Fruit fly (Drosophila melanogaster) whole organism, embryonic: ENCODE results near the gene TwdlR.

ENCODE experiments used
- Atf3 ChIP-seq: fragments of 200-800 bp; sonication (Bioruptor generic); optimal IDR thresholded peaks from 3 replicates; lab custom pipeline; 2016; ENCODE audit warnings: missing biosample characterization, missing genetic modification characterization
- CG10366 ChIP-seq: fragments of 200-800 bp; sonication (Bioruptor generic); IDR thresholded peaks from 2 replicates; pipeline ENCODE4 v1.3.6; 2022; ENCODE audit warnings: missing biosample characterization, missing genetic modification characterization
- CG11560 ChIP-seq: fragments of 200-800 bp; sonication (Bioruptor generic); IDR thresholded peaks from 3 replicates; pipeline ENCODE4 v1.3.6; 2022; ENCODE audit warnings: missing biosample characterization, missing genetic modification characterization
- CG1233 ChIP-seq: fragments of 200-800 bp; sonication (Bioruptor generic); optimal IDR thresholded peaks from 4 replicates; lab custom pipeline; 2018; ENCODE audit warnings: missing biosample characterization, mild to moderate bottlenecking, missing genetic modification characterization
- CG12659 ChIP-seq: fragments of 200-800 bp; sonication (Bioruptor generic); optimal IDR thresholded peaks from 3 replicates; lab custom pipeline; 2017; ENCODE audit warnings: mild to moderate bottlenecking, missing biosample characterization, missing genetic modification reagents, missing genetic modification characterization
- CG12744 ChIP-seq: fragments of 200-800 bp; sonication (Bioruptor generic); optimal IDR thresholded peaks from 2 replicates; lab custom pipeline; 2016; ENCODE audit warnings: missing biosample characterization, missing genetic modification characterization
- CG13123 ChIP-seq: fragments of 200-800 bp; sonication (Bioruptor generic); optimal IDR thresholded peaks from 2 replicates; lab custom pipeline; 2016; ENCODE audit warnings: missing biosample characterization, missing genetic modification characterization
- CG14050 ChIP-seq: fragments of 200-800 bp; sonication (Bioruptor generic); IDR thresholded peaks from 3 replicates; pipeline ENCODE4 v1.3.6; 2022; ENCODE audit warnings: missing biosample characterization, missing genetic modification characterization
- CG14965 ChIP-seq: fragments of 200-800 bp; sonication (Bioruptor generic); optimal IDR thresholded peaks from 2 replicates; lab custom pipeline; 2016; ENCODE audit warnings: missing biosample characterization, missing genetic modification characterization, borderline replicate concordance
- CG16815 ChIP-seq: fragments of 200-800 bp; sonication (Bioruptor generic); optimal IDR thresholded peaks from 3 replicates; lab custom pipeline; 2017; ENCODE audit warnings: missing biosample characterization, mild to moderate bottlenecking, missing genetic modification characterization
- CG30020 ChIP-seq: fragments of 200-800 bp; optimal IDR thresholded peaks from 2 replicates; lab custom pipeline; 2019; ENCODE audit warnings: missing biosample characterization, mild to moderate bottlenecking, missing genetic modification characterization, moderate library complexity
- CG3065 ChIP-seq: fragments of 200-800 bp; sonication (Bioruptor generic); optimal IDR thresholded peaks from 2 replicates; lab custom pipeline; 2016; ENCODE audit warnings: missing biosample characterization, missing genetic modification characterization
- CG3407 ChIP-seq: fragments of 200-800 bp; sonication (Bioruptor generic); optimal IDR thresholded peaks from 2 replicates; lab custom pipeline; 2018; ENCODE audit warnings: missing biosample characterization, mild to moderate bottlenecking, missing genetic modification characterization
- CG6254 ChIP-seq: fragments of 200-800 bp; sonication (Bioruptor generic); optimal IDR thresholded peaks from 3 replicates; lab custom pipeline; 2017; ENCODE audit warnings: mild to moderate bottlenecking, missing biosample characterization, missing genetic modification reagents, missing genetic modification characterization
- CG8290 ChIP-seq, 3 experiments: fragments of 200-800 bp; sonication (Bioruptor generic); optimal IDR thresholded peaks; 2 replicates each; lab custom pipeline; 2016 to 2019; ENCODE audit warnings: missing biosample characterization in 3 of 3, missing genetic modification characterization in 3 of 3, mild to moderate bottlenecking in 2 of 3, moderate library complexity in 1 of 3
- CG9609 ChIP-seq: fragments of 200-800 bp; sonication (Bioruptor generic); optimal IDR thresholded peaks from 3 replicates; lab custom pipeline; 2016; ENCODE audit warnings: missing biosample characterization, missing genetic modification characterization
- CG9876 ChIP-seq: fragments of 200-800 bp; sonication (Bioruptor generic); optimal IDR thresholded peaks from 2 replicates; lab custom pipeline; 2016; ENCODE audit warnings: missing biosample characterization, missing genetic modification characterization
- CrebB ChIP-seq: fragments of 200-800 bp; sonication (Bioruptor generic); optimal IDR thresholded peaks from 3 replicates; lab custom pipeline; 2018; ENCODE audit warnings: missing biosample characterization, mild to moderate bottlenecking, missing genetic modification characterization
- Dad ChIP-seq: fragments of 200-800 bp; sonication (Bioruptor generic); optimal IDR thresholded peaks from 3 replicates; lab custom pipeline; 2016; ENCODE audit warnings: missing biosample characterization, missing genetic modification characterization
- Dbx ChIP-seq: fragments of 200-800 bp; sonication (Bioruptor generic); IDR thresholded peaks from 3 replicates; pipeline ENCODE4 v1.3.6; 2022; ENCODE audit warnings: missing biosample characterization, missing genetic modification characterization
- Dip2 ChIP-seq: fragments of 200-800 bp; sonication (Bioruptor generic); IDR thresholded peaks from 2 replicates; pipeline ENCODE4 v1.3.6; 2022; ENCODE audit warnings: missing biosample characterization, missing genetic modification characterization
- Fer1 ChIP-seq: fragments of 200-800 bp; sonication (Bioruptor generic); optimal IDR thresholded peaks from 2 replicates; lab custom pipeline; 2017; ENCODE audit warnings: missing biosample characterization, mild to moderate bottlenecking, missing genetic modification characterization
- Fer2 ChIP-seq: fragments of 200-800 bp; sonication (Bioruptor generic); optimal IDR thresholded peaks from 2 replicates; lab custom pipeline; 2018; ENCODE audit warnings: missing biosample characterization, mild to moderate bottlenecking, missing genetic modification characterization, moderate library complexity
- H15 ChIP-seq: fragments of 200-800 bp; sonication (Bioruptor generic); IDR thresholded peaks from 3 replicates; pipeline ENCODE4 v1.3.6; 2022; ENCODE audit warnings: missing biosample characterization, missing genetic modification characterization
- Hand ChIP-seq: fragments of 200-800 bp; sonication (Bioruptor generic); optimal IDR thresholded peaks from 2 replicates; lab custom pipeline; 2017; ENCODE audit warnings: mild to moderate bottlenecking, missing biosample characterization, missing genetic modification reagents, missing genetic modification characterization
- HmgD ChIP-seq: fragments of 200-800 bp; sonication (Bioruptor generic); optimal IDR thresholded peaks from 3 replicates; lab custom pipeline; 2016; ENCODE audit warnings: missing biosample characterization, missing genetic modification characterization
- Hr51 ChIP-seq, 2 experiments: fragments of 200-800 bp; sonication (Bioruptor generic); optimal IDR thresholded peaks; 2 replicates in 1 of 2; 3 replicates in 1 of 2; lab custom pipeline; 2016 to 2018; ENCODE audit warnings: missing biosample characterization in 2 of 2, missing genetic modification characterization in 2 of 2, mild to moderate bottlenecking in 1 of 2, moderate library complexity in 1 of 2
- MESR4 ChIP-seq: fragments of 200-800 bp; sonication (Bioruptor generic); optimal IDR thresholded peaks from 2 replicates; lab custom pipeline; 2018; ENCODE audit warnings: missing biosample characterization, mild to moderate bottlenecking, missing genetic modification characterization, moderate library complexity
- Med ChIP-seq: fragments of 200-800 bp; sonication (Bioruptor generic); peaks from one replicate; lab custom pipeline; 2016; ENCODE audit warnings: missing biosample characterization, missing genetic modification characterization, mild to moderate bottlenecking, inconsistent platforms, moderate library complexity
- Sox100B ChIP-seq: fragments of 200-800 bp; sonication (Bioruptor generic); optimal IDR thresholded peaks from 3 replicates; lab custom pipeline; 2018; ENCODE audit warnings: missing biosample characterization, mild to moderate bottlenecking, missing genetic modification characterization
- YL-1 ChIP-seq: fragments of 200-800 bp; sonication (Bioruptor generic); optimal IDR thresholded peaks from 3 replicates; lab custom pipeline; 2017; ENCODE audit warnings: missing biosample characterization, mild to moderate bottlenecking, missing genetic modification characterization
- ara ChIP-seq: fragments of 200-800 bp; sonication (Bioruptor generic); IDR thresholded peaks from 2 replicates; pipeline ENCODE4 v1.3.6; 2022; ENCODE audit warnings: missing biosample characterization, missing genetic modification characterization
- cad ChIP-seq: fragments of >200 bp; optimal IDR thresholded peaks from 2 replicates; lab custom pipeline; 2017; ENCODE audit warnings: missing biosample characterization, missing genetic modification characterization
- ci ChIP-seq: fragments of 200-800 bp; sonication (Bioruptor generic); IDR thresholded peaks from 3 replicates; pipeline ENCODE4 v1.3.6; 2022; ENCODE audit warnings: missing biosample characterization, missing genetic modification characterization
- eve ChIP-seq, 2 experiments: fragments of >200 bp; optimal IDR thresholded peaks; 2 replicates each; lab custom pipeline; 2017; ENCODE audit warnings: missing biosample characterization in 2 of 2, missing genetic modification characterization in 2 of 2
- fru ChIP-seq: fragments of >200 bp; optimal IDR thresholded peaks from 2 replicates; lab custom pipeline; 2017
- ftz-f1 ChIP-seq: fragments of 200-800 bp; sonication (Bioruptor generic); optimal IDR thresholded peaks from 2 replicates; lab custom pipeline; 2016; ENCODE audit warnings: missing biosample characterization, missing genetic modification characterization
- grn ChIP-seq: fragments of 200-800 bp; sonication (Bioruptor generic); optimal IDR thresholded peaks from 3 replicates; lab custom pipeline; 2017; ENCODE audit warnings: missing biosample characterization, missing genetic modification characterization
- gt ChIP-seq: fragments of 200-800 bp; sonication (Bioruptor generic); IDR thresholded peaks from 2 replicates; pipeline ENCODE4 v1.3.6; 2022; ENCODE audit warnings: missing biosample characterization, missing genetic modification characterization
- jing ChIP-seq: fragments of 200-800 bp; sonication (Bioruptor generic); optimal IDR thresholded peaks from 2 replicates; lab custom pipeline; 2018; ENCODE audit warnings: missing biosample characterization, mild to moderate bottlenecking, missing genetic modification characterization
- maf-S ChIP-seq: fragments of 200-800 bp; sonication (Bioruptor generic); optimal IDR thresholded peaks from 2 replicates; lab custom pipeline; 2016; ENCODE audit warnings: missing biosample characterization, missing genetic modification characterization
- mirr ChIP-seq: fragments of 200-800 bp; sonication (Bioruptor generic); optimal IDR thresholded peaks from 3 replicates; lab custom pipeline; 2018; ENCODE audit warnings: missing biosample characterization, mild to moderate bottlenecking, missing genetic modification characterization
- nerfin-2 ChIP-seq: fragments of 200-800 bp; sonication (Bioruptor generic); IDR thresholded peaks from 2 replicates; pipeline ENCODE4 v1.3.6; 2022; ENCODE audit warnings: missing biosample characterization, missing genetic modification characterization; ENCODE audit not compliant: partially characterized antibody
- pfk ChIP-seq: fragments of 200-800 bp; sonication (Bioruptor generic); optimal IDR thresholded peaks from 2 replicates; lab custom pipeline; 2018; ENCODE audit warnings: missing biosample characterization, mild to moderate bottlenecking, missing genetic modification characterization, moderate library complexity
- pzg ChIP-seq: fragments of 200-800 bp; sonication (Bioruptor generic); optimal IDR thresholded peaks from 3 replicates; lab custom pipeline; 2018; ENCODE audit warnings: missing biosample characterization, mild to moderate bottlenecking, missing genetic modification characterization, moderate library complexity
- sim ChIP-seq: fragments of 200-800 bp; sonication (Bioruptor generic); IDR thresholded peaks from 2 replicates; pipeline ENCODE4 v1.3.6; 2022; ENCODE audit warnings: missing biosample characterization, missing genetic modification characterization
- so ChIP-seq: fragments of 200-800 bp; sonication (Bioruptor generic); IDR thresholded peaks from 3 replicates; pipeline ENCODE4 v1.3.6; 2022; ENCODE audit warnings: missing biosample characterization, missing genetic modification characterization
- sr ChIP-seq: fragments of 200-800 bp; sonication (Bioruptor generic); IDR thresholded peaks from 3 replicates; pipeline ENCODE4 v1.3.6; 2022; ENCODE audit warnings: missing biosample characterization, missing genetic modification characterization
- tna ChIP-seq: fragments of 200-800 bp; sonication (Bioruptor generic); IDR thresholded peaks from 2 replicates; pipeline ENCODE4 v1.3.6; 2022; ENCODE audit warnings: missing biosample characterization, missing genetic modification characterization; ENCODE audit not compliant: partially characterized antibody
- tup ChIP-seq: fragments of 200-800 bp; sonication (Bioruptor generic); optimal IDR thresholded peaks from 2 replicates; lab custom pipeline; 2016; ENCODE audit warnings: missing biosample characterization, mild to moderate bottlenecking, missing genetic modification characterization, moderate library complexity
- vfl ChIP-seq: fragments of 200-800 bp; sonication (Bioruptor generic); optimal IDR thresholded peaks from 2 replicates; lab custom pipeline; 2016; ENCODE audit warnings: missing biosample characterization, missing genetic modification characterization

The TwdlR gene

DNA sequence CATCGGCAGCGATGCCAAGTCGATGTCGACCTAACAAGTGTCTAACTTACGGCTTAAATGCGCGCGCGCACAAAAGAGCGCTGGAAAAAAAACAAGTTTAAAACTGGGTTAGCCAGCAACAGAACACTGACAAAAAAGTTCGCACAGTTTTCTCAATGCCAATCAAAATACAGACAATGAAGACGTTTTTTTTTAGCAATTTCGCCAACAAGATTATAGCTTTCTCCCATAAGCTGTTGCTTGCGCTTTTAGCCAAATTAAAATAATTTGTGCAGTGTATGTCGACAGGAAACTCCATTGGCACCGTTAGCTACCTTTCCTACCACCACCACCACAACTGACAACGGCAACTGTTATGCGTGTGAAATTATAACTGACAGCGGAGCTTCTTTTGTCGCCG, 19.9 kb downstream of the TwdlR start (continued):
- TF ChIP-seq CG9876 (GFP tag; lab: Kevin White, UChicago) (no peak), CG12659 (GFP tag; lab: Kevin White, UChicago) (peak; percentile 29), Dad (GFP tag; lab: Kevin White, UChicago) (no peak), vfl (GFP tag; lab: Kevin White, UChicago) (peak; percentile 26), Dip2 (GFP tag; lab: Robert Waterston, UW) (no peak), tup (GFP tag; lab: Kevin White, UChicago) (no peak), cad (GFP tag; lab: Kevin White, UChicago) (no peak), CG30020 (no peak), CG14050 (peak; percentile 42; the same call in 2 of the 3 replicates), H15 (GFP tag; lab: Robert Waterston, UW) (0 out of 3 replicates have a peak, but pooled peaks have one; percentile 29), CG16815 (GFP tag; lab: Kevin White, UChicago) (no peak), Med (GFP tag; lab: Kevin White, UChicago) (peak; percentile 92), MESR4 (GFP tag; lab: Kevin White, UChicago) (no peak), pfk (GFP tag; lab: Kevin White, UChicago) (no peak), Hand (GFP tag; lab: Kevin White, UChicago) (peak; percentile 34), so (GFP tag; lab: Robert Waterston, UW) (0 out of 3 replicates have a peak, but pooled peaks have one; percentile 54), Fer2 (tag; lab: Kevin White, UChicago) (no peak), CG12744 (GFP tag; lab: Kevin White, UChicago) (peak; percentile 23), jing (GFP tag; lab: Kevin White, UChicago) (no peak), maf-S (GFP tag; lab: Kevin White, UChicago) (peak; percentile 22), mirr (GFP tag; lab: Kevin White, UChicago) (no peak), CG9609 (GFP tag; lab: Kevin White, UChicago) (peak; percentile 63), grn (GFP tag; lab: Kevin White, UChicago) (no peak), Atf3 (GFP tag; lab: Kevin White, UChicago) (no peak), sim (GFP tag; lab: Robert Waterston, UW) (0 out of 2 replicates have a peak, but pooled peaks have one; percentile 14), HmgD (GFP tag; lab: Kevin White, UChicago) (no peak), CG6254 (no peak), CG13123 (GFP tag; lab: Kevin White, UChicago) (no peak), Sox100B (GFP tag; lab: Kevin White, UChicago) (peak; percentile 54), ci (GFP tag; lab: Robert Waterston, UW) (peak; percentile 62; the same call in 1 of the 3 replicates), sr (GFP tag; lab: Robert Waterston, UW) (no peak; the same call in 2 of the 3 replicates), CG14965 (GFP tag; lab: Kevin White, UChicago) (peak; percentile 16), CG3065 (GFP tag; lab: Kevin White, UChicago) (no peak), CrebB (tag; lab: Kevin White, UChicago) (no peak), CG10366 (GFP tag; lab: Robert Waterston, UW) (peak; percentile 56), CG11560 (tag; lab: Robert Waterston, UW) (no peak), Fer1 (GFP tag; lab: Kevin White, UChicago) (peak; percentile 72), CG1233 (GFP tag; lab: Kevin White, UChicago) (no peak), CG3407 (GFP tag; lab: Kevin White, UChicago) (peak; percentile 4), CG8290 (GFP tag; optimal IDR thresholded peaks at IDR 0.05; lab: Kevin White, UChicago) (no peak), CG8290 (tag; optimal IDR thresholded peaks at IDR 0.05; lab: Kevin White, UChicago) (no peak), YL-1 (GFP tag; lab: Kevin White, UChicago) (no peak), ftz-f1 (GFP tag; lab: Kevin White, UChicago) (no peak), gt (GFP tag; lab: Robert Waterston, UW) (no peak), tna (GFP tag; lab: Robert Waterston, UW) (no peak), Dbx (GFP tag; lab: Robert Waterston, UW) (0 out of 3 replicates have a peak, but pooled peaks have one; percentile 28), fru (lab: Kevin White, UChicago) (no peak), Hr51 (GFP tag; optimal IDR thresholded peaks at IDR 0.05; lab: Kevin White, UChicago) (peak in 1 of 2 experiments; percentile 77), pzg (GFP tag; lab: Kevin White, UChicago) (no peak), ara (no peak), eve (GFP tag; optimal IDR thresholded peaks at IDR 0.05; lab: Kevin White, UChicago) (peak in 1 of 2 experiments; percentile 52), nerfin-2 (no peak)
